Worm (Caenorhabditis elegans) whole organism, young adult: ENCODE results near the gene ZK546.5.

Experiments used
- D2030.7 ChIP-seq: fragments of 200-800 bp; sonication (Bioruptor generic); IDR thresholded peaks from 2 replicates; pipeline ENCODE4 v1.3.6; 2022; ENCODE audit warnings: missing genetic modification reagents, missing genetic modification characterization, missing compliant biosample characterization
- F10E7.11 ChIP-seq: sonication (generic microtip); optimal IDR thresholded peaks from 2 replicates; lab custom pipeline; 2017; ENCODE audit warnings: mild to moderate bottlenecking, missing genetic modification characterization, moderate library complexity, missing compliant biosample characterization
- F37B4.10 ChIP-seq: fragments of 200-800 bp; sonication (Bioruptor generic); IDR thresholded peaks from 2 replicates; pipeline ENCODE4 v1.3.6; 2022; ENCODE audit warnings: missing genetic modification characterization, missing compliant biosample characterization
- F39B2.1 ChIP-seq: fragments of 200-800 bp; sonication (Bioruptor generic); IDR thresholded peaks from 2 replicates; pipeline ENCODE4 v1.3.6; 2022; ENCODE audit warnings: missing genetic modification reagents, missing genetic modification characterization, missing compliant biosample characterization
- K12H6.12 ChIP-seq: fragments of 200-800 bp; sonication (Bioruptor generic); optimal IDR thresholded peaks from 2 replicates; lab custom pipeline; 2018; ENCODE audit warnings: mild to moderate bottlenecking, missing genetic modification characterization, missing compliant biosample characterization
- T07F8.4 ChIP-seq: sonication (generic microtip); optimal IDR thresholded peaks from 2 replicates; lab custom pipeline; 2016; ENCODE audit warnings: mild to moderate bottlenecking, missing genetic modification characterization, moderate library complexity, missing compliant biosample characterization
- T26A5.8 ChIP-seq: sonication (generic microtip); optimal IDR thresholded peaks from 2 replicates; lab custom pipeline; 2016; ENCODE audit warnings: missing genetic modification characterization, missing compliant biosample characterization
- Y79H2A.3 ChIP-seq: fragments of 200-800 bp; sonication (Bioruptor generic); conservative IDR thresholded peaks from 2 replicates; pipeline ENCODE4 v1.3.6; 2022; ENCODE audit warnings: missing genetic modification reagents, missing genetic modification characterization, missing compliant biosample characterization
- ZK185.1 ChIP-seq: sonication (generic microtip); optimal IDR thresholded peaks from 2 replicates; lab custom pipeline; 2016; ENCODE audit warnings: mild to moderate bottlenecking, missing genetic modification characterization, missing compliant biosample characterization; ENCODE audit not compliant: poor library complexity, severe bottlenecking
- cebp-2 ChIP-seq: fragments of 200-800 bp; sonication (Bioruptor generic); IDR thresholded peaks from 2 replicates; pipeline ENCODE4 v1.3.6; 2022; ENCODE audit warnings: missing genetic modification characterization, missing compliant biosample characterization
- ceh-91 ChIP-seq: fragments of 200-800 bp; sonication (Bioruptor generic); IDR thresholded peaks from 2 replicates; pipeline ENCODE4 v1.3.6; 2022; ENCODE audit warnings: missing genetic modification reagents, missing genetic modification characterization, missing compliant biosample characterization
- ets-4 ChIP-seq: fragments of 200-800 bp; sonication (Bioruptor generic); optimal IDR thresholded peaks from 2 replicates; lab custom pipeline; 2018; ENCODE audit warnings: mild to moderate bottlenecking, missing genetic modification characterization, missing compliant biosample characterization
- hlh-12 ChIP-seq: sonication (generic microtip); optimal IDR thresholded peaks from 2 replicates; lab custom pipeline; 2016; ENCODE audit warnings: missing genetic modification characterization, missing compliant biosample characterization
- hmg-20 ChIP-seq: fragments of 200-800 bp; sonication (Bioruptor generic); IDR thresholded peaks from 2 replicates; pipeline ENCODE4 v1.3.6; 2022; ENCODE audit warnings: missing genetic modification reagents, missing genetic modification characterization, missing compliant biosample characterization
- hsf-1 ChIP-seq: fragments of 200-800 bp; sonication (Bioruptor generic); IDR thresholded peaks from 2 replicates; pipeline ENCODE4 v1.3.6; 2022; ENCODE audit warnings: missing genetic modification reagents, missing genetic modification characterization, missing compliant biosample characterization
- lir-1 ChIP-seq: fragments of 200-800 bp; sonication (Bioruptor generic); conservative IDR thresholded peaks from 2 replicates; pipeline ENCODE4 v1.3.6; 2022; ENCODE audit warnings: missing genetic modification reagents, missing genetic modification characterization, missing compliant biosample characterization
- madf-10 ChIP-seq: sonication (generic microtip); optimal IDR thresholded peaks from 2 replicates; lab custom pipeline; 2016; ENCODE audit warnings: mild to moderate bottlenecking, missing genetic modification characterization, missing compliant biosample characterization
- madf-6 ChIP-seq: fragments of 200-800 bp; sonication (Bioruptor generic); IDR thresholded peaks from 2 replicates; pipeline ENCODE4 v1.3.6; 2022; ENCODE audit warnings: missing genetic modification reagents, missing genetic modification characterization, missing compliant biosample characterization
- mes-4 ChIP-seq: sonication (generic microtip); optimal IDR thresholded peaks from 2 replicates; lab custom pipeline; 2016; ENCODE audit warnings: missing genotype, missing genetic modification characterization, missing compliant biosample characterization
- nfya-1 ChIP-seq: sonication (generic microtip); optimal IDR thresholded peaks from 2 replicates; lab custom pipeline; 2017; ENCODE audit warnings: antibody characterized with exemption, missing compliant biosample characterization, missing genetic modification characterization, borderline replicate concordance; ENCODE audit not compliant: insufficient read depth
- nhr-120 ChIP-seq: fragments of 200-800 bp; sonication (Bioruptor generic); IDR thresholded peaks from 2 replicates; pipeline ENCODE4 v1.3.6; 2022; ENCODE audit warnings: missing genetic modification characterization, missing compliant biosample characterization
- nhr-80 ChIP-seq: sonication (generic microtip); optimal IDR thresholded peaks from 2 replicates; lab custom pipeline; 2016; ENCODE audit warnings: missing genetic modification characterization, missing compliant biosample characterization
- pbrm-1 ChIP-seq: fragments of 200-800 bp; sonication (Bioruptor generic); IDR thresholded peaks from 2 replicates; pipeline ENCODE4 v1.3.6; 2022; ENCODE audit warnings: missing genetic modification reagents, missing genetic modification characterization, missing compliant biosample characterization
- unc-130 ChIP-seq: sonication (generic microtip); optimal IDR thresholded peaks from 2 replicates; lab custom pipeline; 2016; ENCODE audit warnings: missing genetic modification reagents, missing genetic modification characterization, missing compliant biosample characterization
- ztf-22 ChIP-seq: fragments of 200-800 bp; sonication (Bioruptor generic); optimal IDR thresholded peaks from 2 replicates; lab custom pipeline; 2018; ENCODE audit warnings: mild to moderate bottlenecking, missing genetic modification characterization, moderate library complexity, missing compliant biosample characterization
- ztf-3 ChIP-seq: fragments of 200-800 bp; sonication (Bioruptor generic); optimal IDR thresholded peaks from 2 replicates; lab custom pipeline; 2018; ENCODE audit warnings: mild to moderate bottlenecking, missing genetic modification characterization, missing compliant biosample characterization

ZK546.5 gene

ce11 chrII:4960690-4961089 lies 25.1 kb downstream of the ZK546.5 start:
- TF ChIP-seq nhr-80 (peak; percentile 45), hsf-1 (GFP tag; lab: Robert Waterston, UW) (no peak)

ce11 chrII:4966576-4966975 lies 31.0 kb downstream of the ZK546.5 start:
- no peak for TF ChIP-seq D2030.7
- no peak for TF ChIP-seq T26A5.8 (tag; lab: Kevin White, UChicago)
- TF ChIP-seq madf-6 (GFP tag; lab: Robert Waterston, UW) = no peak
- no peak for TF ChIP-seq hmg-20 (GFP tag; lab: Robert Waterston, UW)
- TF ChIP-seq madf-10 (tag; lab: Kevin White, UChicago) = no peak
- no peak for TF ChIP-seq mes-4
- TF ChIP-seq T07F8.4 (tag; lab: Kevin White, UChicago) = no peak

- TF ChIP-seq ZK185.1 (tag; lab: Kevin White, UChicago) (no peak), pbrm-1 (GFP tag; lab: Robert Waterston, UW) (no peak), nhr-80 (peak; percentile 81), nfya-1 (tag; lab: Kevin White, UChicago) (no peak)
- TF ChIP-seq, all 124 proteins: peak for 1
Measured at ce11 chrII:4967636-4968035, 32.0 kb downstream of the ZK546.5 start.

- TF ChIP-seq unc-130 (GFP tag; lab: Kevin White, UChicago) (no peak), ceh-91 (GFP tag; lab: Robert Waterston, UW) (no peak), cebp-2 (GFP tag; lab: Robert Waterston, UW) (no peak), ztf-3 (no peak), hlh-12 (tag; lab: Kevin White, UChicago) (no peak), F39B2.1 (GFP tag; lab: Robert Waterston, UW) (no peak), ets-4 (GFP tag; lab: Kevin White, UChicago) (no peak), lir-1 (GFP tag; lab: Robert Waterston, UW) (no peak), F10E7.11 (tag; lab: Kevin White, UChicago) (no peak)
Measured at ce11 chrII:4968863-4969262, 33.2 kb downstream of the ZK546.5 start, which contains the start of gene shc-2. shc-2 (plus strand) TSS chrII:4969163.

- TF ChIP-seq F37B4.10 (GFP tag; lab: Robert Waterston, UW) (no peak), Y79H2A.3 (GFP tag; lab: Robert Waterston, UW) (no peak), F39B2.1 (GFP tag; lab: Robert Waterston, UW) (no peak), lir-1 (GFP tag; lab: Robert Waterston, UW) (no peak)
Measured at ce11 chrII:4974448-4974951, 38.9 kb downstream of the ZK546.5 start.

- TF ChIP-seq madf-6 (GFP tag; lab: Robert Waterston, UW) (no peak), ceh-91 (GFP tag; lab: Robert Waterston, UW) (no peak), K12H6.12 (tag; lab: Kevin White, UChicago) (no peak)
Measured at ce11 chrII:4975311-4975710, 39.7 kb downstream of the ZK546.5 start.

- TF ChIP-seq ztf-22 (GFP tag; lab: Kevin White, UChicago) = no peak
- TF ChIP-seq nhr-120 = no peak
Measured at ce11 chrII:4981682-4982404, 46.2 kb downstream of the ZK546.5 start.
